Worm (Caenorhabditis elegans): Measurements from ENCODE around the gene gcy-12.
A peak's percentile ranks its signal among the peaks of the same experiment; 100 is the strongest.

The gcy-12 gene

ce11 chrII:5336035-5336376, 24.2 kb downstream of the gcy-12 start (continued):
- TF ChIP-seq sea-2 (GFP tag; optimal IDR thresholded peaks at IDR 0.05), result peak; percentile 6
- TF ChIP-seq nhr-67 (tag; optimal IDR thresholded peaks at IDR 0.05), result no peak
- TF ChIP-seq aly-2 (tag; optimal IDR thresholded peaks at IDR 0.05), result no peak
- no peak for TF ChIP-seq nhr-77 (tag; optimal IDR thresholded peaks at IDR 0.05)
- peak; percentile 50 for TF ChIP-seq zag-1 (tag; optimal IDR thresholded peaks at IDR 0.05)
- TF ChIP-seq R02D3.7 (tag; optimal IDR thresholded peaks at IDR 0.05), result no peak
- TF ChIP-seq nhr-237 (tag; optimal IDR thresholded peaks at IDR 0.05), result no peak
- TF ChIP-seq unc-62 (GFP tag; optimal IDR thresholded peaks at IDR 0.05), result no peak
- TF ChIP-seq egl-5 (tag; optimal IDR thresholded peaks at IDR 0.05), result peak; percentile 54

ce11 chrII:5336660-5337494, 25.0 kb downstream of the gcy-12 start:
- no peak for TF ChIP-seq skn-1 (tag; optimal IDR thresholded peaks at IDR 0.05)
- TF ChIP-seq jun-1 (tag; optimal IDR thresholded peaks at IDR 0.05), result peak; percentile 97
- peak; percentile 59 for TF ChIP-seq snpc-4 (tag; optimal IDR thresholded peaks at IDR 0.05)
- TF ChIP-seq lsy-12 (tag; optimal IDR thresholded peaks at IDR 0.05), result peak; percentile 35
- peak; percentile 9 for TF ChIP-seq pqm-1 (tag; optimal IDR thresholded peaks at IDR 0.05)
- TF ChIP-seq egl-5 (tag; optimal IDR thresholded peaks at IDR 0.05), result peak; percentile 9
- TF ChIP-seq elt-3 (tag; optimal IDR thresholded peaks at IDR 0.05), result peak in 1 of 3 experiments; percentile 31
- no peak for TF ChIP-seq fkh-10 (GFP tag; optimal IDR thresholded peaks at IDR 0.05)
- peak; percentile 31 for TF ChIP-seq tbx-2 (tag; optimal IDR thresholded peaks at IDR 0.05)
- peak; percentile 81 for TF ChIP-seq nfya-1 (tag; optimal IDR thresholded peaks at IDR 0.05; ENCODE audit: insufficient read depth)
- TF ChIP-seq lin-15B (tag; optimal IDR thresholded peaks at IDR 0.05), result peak; percentile 56
- no peak for TF ChIP-seq daf-12 (tag; optimal IDR thresholded peaks at IDR 0.05)
- TF ChIP-seq hmg-11 (tag; optimal IDR thresholded peaks at IDR 0.05), result peak; percentile 56
- TF ChIP-seq ztf-4 (tag; optimal IDR thresholded peaks at IDR 0.05), result peak; percentile 50
- no peak for TF ChIP-seq eor-1 (tag; optimal IDR thresholded peaks at IDR 0.05)
- TF ChIP-seq ZK546.5 (tag; optimal IDR thresholded peaks at IDR 0.05), result no peak
- peak; percentile 61 for TF ChIP-seq ceh-28 (tag; optimal IDR thresholded peaks at IDR 0.05)
- TF ChIP-seq elt-2 (tag; optimal IDR thresholded peaks at IDR 0.05), result peak; percentile 81
- TF ChIP-seq ceh-9 (tag; optimal IDR thresholded peaks at IDR 0.05), result no peak
- TF ChIP-seq nhr-12 (tag; optimal IDR thresholded peaks at IDR 0.05), result no peak
- TF ChIP-seq nhr-11 (tag; optimal IDR thresholded peaks at IDR 0.05), result peak; percentile 39
- no peak for TF ChIP-seq mml-1 (tag; optimal IDR thresholded peaks at IDR 0.05)
- peak; percentile 62 for TF ChIP-seq nhr-25 (tag; optimal IDR thresholded peaks at IDR 0.05)
- TF ChIP-seq nhr-77 (tag; optimal IDR thresholded peaks at IDR 0.05), result no peak
- peak; percentile 98 for TF ChIP-seq pha-4 (tag; optimal IDR thresholded peaks at IDR 0.05)
- peak; percentile 29 for TF ChIP-seq unc-62 (GFP tag; optimal IDR thresholded peaks at IDR 0.05)
- peak; percentile 98 for TF ChIP-seq fos-1 (tag; optimal IDR thresholded peaks at IDR 0.05)
- no peak for TF ChIP-seq aly-2 (tag; optimal IDR thresholded peaks at IDR 0.05)
- TF ChIP-seq zag-1 (tag; optimal IDR thresholded peaks at IDR 0.05), result no peak
- peak; percentile 48 for TF ChIP-seq nhr-23 (tag; optimal IDR thresholded peaks at IDR 0.05)
- peak; percentile 12 for TF ChIP-seq egl-27 (tag; optimal IDR thresholded peaks at IDR 0.05)
- no peak for TF ChIP-seq nhr-237 (tag; optimal IDR thresholded peaks at IDR 0.05)
- TF ChIP-seq nhr-67 (tag; optimal IDR thresholded peaks at IDR 0.05), result no peak
- TF ChIP-seq ztf-11 (tag; optimal IDR thresholded peaks at IDR 0.05), result no peak
- peak; percentile 45 for TF ChIP-seq lin-39 (tag; optimal IDR thresholded peaks at IDR 0.05)
- TF ChIP-seq nhr-76 (tag; optimal IDR thresholded peaks at IDR 0.05), result peak; percentile 69
- TF ChIP-seq nhr-43 (tag; optimal IDR thresholded peaks at IDR 0.05; ENCODE audit: poor library complexity, severe bottlenecking), result peak; percentile 22
- no peak for TF ChIP-seq R02D3.7 (tag; optimal IDR thresholded peaks at IDR 0.05)

ce11 chrII:5337495-5337840, 25.6 kb downstream of the gcy-12 start:
- peak; percentile 2 for TF ChIP-seq jun-1 (tag; optimal IDR thresholded peaks at IDR 0.05)
- no peak for TF ChIP-seq aly-2 (tag; optimal IDR thresholded peaks at IDR 0.05)
- TF ChIP-seq skn-1 (tag; optimal IDR thresholded peaks at IDR 0.05), result no peak
- peak; percentile 55 for TF ChIP-seq elt-2 (tag; optimal IDR thresholded peaks at IDR 0.05)
- no peak for TF ChIP-seq ceh-9 (tag; optimal IDR thresholded peaks at IDR 0.05)
- TF ChIP-seq nfya-1 (tag; optimal IDR thresholded peaks at IDR 0.05; ENCODE audit: insufficient read depth), result peak; percentile 7
- peak; percentile 38 for TF ChIP-seq pha-4 (tag; optimal IDR thresholded peaks at IDR 0.05)
- TF ChIP-seq fos-1 (tag; optimal IDR thresholded peaks at IDR 0.05), result peak; percentile 75
- no peak for TF ChIP-seq nhr-76 (tag; optimal IDR thresholded peaks at IDR 0.05)

All from whole organism, L3 larva.